Worm (Caenorhabditis elegans) whole organism, midembryonic: ENCODE measurements around the gene srh-89.

Source experiments
- T22C8.4 ChIP-seq: fragments of 200-800 bp; sonication (Bioruptor generic); IDR thresholded peaks from 2 replicates; pipeline ENCODE4 v1.3.6; 2022; ENCODE audit warnings: missing genetic modification characterization, missing compliant biosample characterization
- cog-1 ChIP-seq: sonication (generic microtip); optimal IDR thresholded peaks from 2 replicates; lab custom pipeline; 2016; ENCODE audit warnings: missing genetic modification characterization, missing compliant biosample characterization
- flt-1 ChIP-seq: fragments of 200-800 bp; sonication (Bioruptor generic); IDR thresholded peaks from 2 replicates; pipeline ENCODE4 v1.3.6; 2022; ENCODE audit warnings: missing genetic modification characterization, missing compliant biosample characterization
- ztf-23 ChIP-seq: fragments of 200-800 bp; sonication (Bioruptor generic); IDR thresholded peaks from 2 replicates; pipeline ENCODE4 v1.3.6; 2022; ENCODE audit warnings: missing genetic modification reagents, missing genetic modification characterization, missing compliant biosample characterization
- ztf-29 ChIP-seq: fragments of 200-800 bp; sonication (Bioruptor generic); IDR thresholded peaks from 2 replicates; pipeline ENCODE4 v1.3.6; 2022; ENCODE audit warnings: missing genetic modification reagents, missing genetic modification characterization, missing compliant biosample characterization

DNA sequence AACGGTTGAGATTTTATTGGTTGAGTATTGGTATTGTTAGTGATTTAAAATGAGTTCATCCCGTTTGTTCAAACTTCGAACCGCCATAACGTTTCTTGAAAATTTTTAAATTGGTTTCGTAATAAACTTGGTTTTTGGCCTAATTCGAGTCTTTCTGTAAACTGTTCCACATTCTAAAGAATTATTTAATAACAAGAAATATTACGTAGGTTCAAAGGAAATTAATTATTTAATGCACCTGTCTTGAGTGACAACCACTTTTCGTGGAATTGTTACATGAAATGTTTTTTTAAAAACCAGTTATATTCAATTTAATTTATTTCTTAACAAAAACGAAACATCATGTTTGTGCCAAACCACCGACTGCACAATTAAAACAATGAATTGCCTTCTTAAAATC, 36.6 kb upstream of the srh-89 start:
- TF ChIP-seq cog-1 (tag; lab: Kevin White, UChicago), result no peak
- no peak for TF ChIP-seq T22C8.4 (GFP tag; lab: Robert Waterston, UW)
- TF ChIP-seq flt-1 (GFP tag; lab: Robert Waterston, UW), result no peak
- no peak for TF ChIP-seq ztf-29 (GFP tag; lab: Robert Waterston, UW)
- no peak for TF ChIP-seq ztf-23
